Fruit fly (Drosophila melanogaster) whole organism, embryonic: ENCODE data around the gene CG5973.
A peak's percentile ranks its signal among the peaks of the same experiment; 100 is the strongest.

Experiments
- CG10147 ChIP-seq: fragments of 200-800 bp; sonication (Bioruptor generic); optimal IDR thresholded peaks from 2 replicates; lab custom pipeline; 2019; ENCODE audit warnings: missing biosample characterization, mild to moderate bottlenecking, missing genetic modification characterization, moderate library complexity
- CG12104 ChIP-seq: fragments of 200-800 bp; sonication (Bioruptor generic); optimal IDR thresholded peaks from 3 replicates; lab custom pipeline; 2016; ENCODE audit warnings: missing biosample characterization, missing genetic modification characterization
- CG12236 ChIP-seq: fragments of 200-800 bp; sonication (Bioruptor generic); optimal IDR thresholded peaks from 2 replicates; lab custom pipeline; 2016; ENCODE audit warnings: missing biosample characterization, missing genetic modification characterization
- CG13624 ChIP-seq: fragments of 200-800 bp; sonication (Bioruptor generic); optimal IDR thresholded peaks from 2 replicates; lab custom pipeline; 2016; ENCODE audit warnings: missing biosample characterization, missing genetic modification characterization
- CG13775 ChIP-seq: fragments of 200-800 bp; sonication (Bioruptor generic); optimal IDR thresholded peaks from 3 replicates; lab custom pipeline; 2017; ENCODE audit warnings: missing biosample characterization, mild to moderate bottlenecking, missing genetic modification characterization
- CG1529 ChIP-seq: fragments of 200-800 bp; sonication (Bioruptor generic); optimal IDR thresholded peaks from 3 replicates; lab custom pipeline; 2018; ENCODE audit warnings: missing biosample characterization, missing genetic modification characterization
- CG16815 ChIP-seq: fragments of 200-800 bp; sonication (Bioruptor generic); optimal IDR thresholded peaks from 3 replicates; lab custom pipeline; 2017; ENCODE audit warnings: missing biosample characterization, mild to moderate bottlenecking, missing genetic modification characterization
- CG17328 ChIP-seq: fragments of 200-800 bp; sonication (Bioruptor generic); IDR thresholded peaks from 2 replicates; pipeline ENCODE4 v1.3.6; 2022; ENCODE audit warnings: missing biosample characterization, missing genetic modification characterization
- CG18599 ChIP-seq: fragments of 200-800 bp; sonication (Bioruptor generic); optimal IDR thresholded peaks from 3 replicates; lab custom pipeline; 2017; ENCODE audit warnings: missing biosample characterization, missing genetic modification characterization, mild to moderate bottlenecking, moderate library complexity, missing genetic modification reagents
- CG31388 ChIP-seq: fragments of 200-800 bp; sonication (Bioruptor generic); optimal IDR thresholded peaks from 2 replicates; lab custom pipeline; 2016; ENCODE audit warnings: missing biosample characterization, missing genetic modification characterization
- CG3163 ChIP-seq: fragments of 200-800 bp; sonication (Bioruptor generic); optimal IDR thresholded peaks from 3 replicates; lab custom pipeline; 2016; ENCODE audit warnings: missing biosample characterization, missing genetic modification characterization
- CG3407 ChIP-seq: fragments of 200-800 bp; sonication (Bioruptor generic); optimal IDR thresholded peaks from 2 replicates; lab custom pipeline; 2018; ENCODE audit warnings: missing biosample characterization, mild to moderate bottlenecking, missing genetic modification characterization
- CG34224 ChIP-seq: fragments of 200-800 bp; sonication (Bioruptor generic); IDR thresholded peaks from 3 replicates; pipeline ENCODE4 v1.3.6; 2022; ENCODE audit warnings: missing biosample characterization, missing genetic modification characterization; ENCODE audit not compliant: partially characterized antibody
- CG34376 ChIP-seq: fragments of 200-800 bp; sonication (Bioruptor generic); optimal IDR thresholded peaks from 2 replicates; lab custom pipeline; 2018; ENCODE audit warnings: missing biosample characterization, mild to moderate bottlenecking, missing genetic modification characterization
- CG4424 ChIP-seq: fragments of 200-800 bp; sonication (Bioruptor generic); optimal IDR thresholded peaks from 3 replicates; lab custom pipeline; 2016; ENCODE audit warnings: missing biosample characterization, missing genetic modification characterization
- CG7357 ChIP-seq: fragments of 200-800 bp; sonication (Bioruptor generic); IDR thresholded peaks from 3 replicates; pipeline ENCODE4 v1.3.6; 2022; ENCODE audit warnings: missing biosample characterization, missing genetic modification characterization
- CG8359 ChIP-seq: fragments of 200-800 bp; sonication (Bioruptor generic); optimal IDR thresholded peaks from 2 replicates; lab custom pipeline; 2017; ENCODE audit warnings: missing biosample characterization, mild to moderate bottlenecking, missing genetic modification characterization, borderline replicate concordance
- CG8924 ChIP-seq: fragments of 200-800 bp; optimal IDR thresholded peaks from 3 replicates; lab custom pipeline; 2019; ENCODE audit warnings: missing biosample characterization, mild to moderate bottlenecking, missing genetic modification characterization, moderate library complexity
- CG9876 ChIP-seq: fragments of 200-800 bp; sonication (Bioruptor generic); optimal IDR thresholded peaks from 2 replicates; lab custom pipeline; 2016; ENCODE audit warnings: missing biosample characterization, missing genetic modification characterization
- Dip3 ChIP-seq: fragments of 200-800 bp; sonication (Bioruptor generic); optimal IDR thresholded peaks from 3 replicates; lab custom pipeline; 2016; ENCODE audit warnings: missing biosample characterization, missing genetic modification characterization
- E2f2 ChIP-seq: fragments of 200-800 bp; sonication (Bioruptor generic); IDR thresholded peaks from 2 replicates; pipeline ENCODE4 v1.3.6; 2022; ENCODE audit warnings: missing biosample characterization, missing genetic modification characterization
- Fer2 ChIP-seq: fragments of 200-800 bp; sonication (Bioruptor generic); optimal IDR thresholded peaks from 2 replicates; lab custom pipeline; 2018; ENCODE audit warnings: missing biosample characterization, mild to moderate bottlenecking, missing genetic modification characterization, moderate library complexity
- H2.0 ChIP-seq: fragments of 200-800 bp; sonication (Bioruptor generic); IDR thresholded peaks from 2 replicates; pipeline ENCODE4 v1.3.6; 2022; ENCODE audit warnings: missing biosample characterization, missing genetic modification characterization
- NC2β ChIP-seq: fragments of 200-800 bp; sonication (Bioruptor generic); optimal IDR thresholded peaks from 2 replicates; lab custom pipeline; 2016; ENCODE audit warnings: missing biosample characterization, missing genetic modification characterization
- NFAT ChIP-seq: fragments of 200-800 bp; sonication (Bioruptor generic); IDR thresholded peaks from 2 replicates; pipeline ENCODE4 v1.3.6; 2022; ENCODE audit warnings: missing biosample characterization, missing genetic modification characterization
- Neu2 ChIP-seq: fragments of 200-800 bp; sonication (Bioruptor generic); optimal IDR thresholded peaks from 3 replicates; lab custom pipeline; 2016; ENCODE audit warnings: missing biosample characterization, missing genetic modification characterization, borderline replicate concordance
- Nf-YA ChIP-seq: fragments of 200-800 bp; sonication (Bioruptor generic); IDR thresholded peaks from 2 replicates; pipeline ENCODE4 v1.3.6; 2022; ENCODE audit warnings: missing biosample characterization, missing genetic modification characterization
- Oli ChIP-seq: fragments of 200-800 bp; sonication (Bioruptor generic); optimal IDR thresholded peaks from 2 replicates; lab custom pipeline; 2018; ENCODE audit warnings: missing biosample characterization, mild to moderate bottlenecking, missing genetic modification characterization, moderate library complexity
- Spps ChIP-seq: fragments of 200-800 bp; sonication (Bioruptor generic); optimal IDR thresholded peaks from 2 replicates; lab custom pipeline; 2018; ENCODE audit warnings: missing biosample characterization, mild to moderate bottlenecking, missing genetic modification characterization
- Trl ChIP-seq, 3 experiments: fragments of >200 bp in 2 of 3; fragments of 200-800 bp in 1 of 3; sonication (Bioruptor generic) in 1 of 3; optimal IDR thresholded peaks; 2 replicates in 1 of 3; 3 replicates in 2 of 3; lab custom pipeline; 2016 to 2017; ENCODE audit warnings: missing biosample characterization in 1 of 3, missing genetic modification characterization in 1 of 3
- YL-1 ChIP-seq: fragments of 200-800 bp; sonication (Bioruptor generic); optimal IDR thresholded peaks from 3 replicates; lab custom pipeline; 2017; ENCODE audit warnings: missing biosample characterization, mild to moderate bottlenecking, missing genetic modification characterization
- bowl ChIP-seq: fragments of 200-800 bp; sonication (Bioruptor generic); IDR thresholded peaks from 2 replicates; pipeline ENCODE4 v1.3.6; 2022; ENCODE audit warnings: missing biosample characterization, missing genetic modification characterization
- cato ChIP-seq: fragments of 200-800 bp; sonication (Bioruptor generic); optimal IDR thresholded peaks from 2 replicates; lab custom pipeline; 2016; ENCODE audit warnings: missing biosample characterization, missing genetic modification characterization, borderline replicate concordance
- cwo ChIP-seq: fragments of 200-800 bp; sonication (Bioruptor generic); optimal IDR thresholded peaks from 3 replicates; lab custom pipeline; 2017; ENCODE audit warnings: missing biosample characterization, missing genetic modification characterization, mild to moderate bottlenecking, moderate library complexity, missing genetic modification reagents
- emc ChIP-seq: fragments of 200-800 bp; sonication (Bioruptor generic); optimal IDR thresholded peaks from 2 replicates; lab custom pipeline; 2016; ENCODE audit warnings: missing biosample characterization, missing genetic modification characterization
- exex ChIP-seq: fragments of 200-800 bp; sonication (Bioruptor generic); optimal IDR thresholded peaks from 4 replicates; lab custom pipeline; 2018; ENCODE audit warnings: missing biosample characterization, mild to moderate bottlenecking, missing genetic modification characterization, moderate library complexity
- ftz-f1 ChIP-seq: fragments of 200-800 bp; sonication (Bioruptor generic); optimal IDR thresholded peaks from 2 replicates; lab custom pipeline; 2016; ENCODE audit warnings: missing biosample characterization, missing genetic modification characterization
- gce ChIP-seq: fragments of 200-800 bp; sonication (Bioruptor generic); IDR thresholded peaks from 3 replicates; pipeline ENCODE4 v1.3.6; 2022; ENCODE audit warnings: missing biosample characterization, missing genetic modification characterization
- her ChIP-seq: fragments of 200-800 bp; sonication (Bioruptor generic); optimal IDR thresholded peaks from 2 replicates; lab custom pipeline; 2016; ENCODE audit warnings: missing biosample characterization, missing genetic modification characterization
- hkb ChIP-seq, 2 experiments: fragments of 200-800 bp in 1 of 2; fragments of >200 bp in 1 of 2; sonication (Bioruptor generic) in 1 of 2; IDR thresholded peaks in 1 of 2; optimal IDR thresholded peaks in 1 of 2; 2 replicates each; pipeline versions ENCODE4 v1.3.6 to Lab custom; 2017 to 2022; ENCODE audit warnings: missing biosample characterization in 1 of 2, missing genetic modification characterization in 1 of 2
- kay ChIP-seq: fragments of 200-800 bp; sonication (Bioruptor generic); optimal IDR thresholded peaks from 2 replicates; lab custom pipeline; 2016; ENCODE audit warnings: missing biosample characterization, missing genetic modification characterization
- kni ChIP-seq: fragments of 200-800 bp; sonication (Bioruptor generic); optimal IDR thresholded peaks from 3 replicates; lab custom pipeline; 2017; ENCODE audit warnings: mild to moderate bottlenecking, missing biosample characterization, missing genetic modification reagents, missing genetic modification characterization
- pan ChIP-seq, 4 experiments: fragments of >200 bp in 3 of 4; fragments of 200-800 bp in 1 of 4; sonication (Bioruptor generic) in 1 of 4; optimal IDR thresholded peaks in 3 of 4; IDR thresholded peaks in 1 of 4; 2 replicates each; pipeline versions ENCODE4 v1.3.6 to Lab custom; 2017 to 2022; ENCODE audit warnings: missing biosample characterization in 2 of 4, missing genetic modification characterization in 2 of 4, mixed read lengths in 1 of 4
- pum ChIP-seq: fragments of 200-800 bp; sonication (Bioruptor generic); optimal IDR thresholded peaks from 2 replicates; lab custom pipeline; 2016; ENCODE audit warnings: missing biosample characterization, missing genetic modification characterization
- salm ChIP-seq: fragments of 200-800 bp; sonication (Bioruptor generic); optimal IDR thresholded peaks from 2 replicates; lab custom pipeline; 2018; ENCODE audit warnings: missing biosample characterization, mild to moderate bottlenecking, missing genetic modification characterization
- vfl ChIP-seq: fragments of 200-800 bp; sonication (Bioruptor generic); optimal IDR thresholded peaks from 2 replicates; lab custom pipeline; 2016; ENCODE audit warnings: missing biosample characterization, missing genetic modification characterization
- zfh1 ChIP-seq: fragments of 200-800 bp; sonication (Bioruptor generic); IDR thresholded peaks from 3 replicates; pipeline ENCODE4 v1.3.6; 2022; ENCODE audit warnings: missing biosample characterization, missing genetic modification characterization
- zfh2 ChIP-seq: fragments of 200-800 bp; sonication (Bioruptor generic); optimal IDR thresholded peaks from 2 replicates; lab custom pipeline; 2016; ENCODE audit warnings: missing biosample characterization, missing genetic modification characterization

Gene CG5973

dm6 chr2L:7427067-7427785, 10.1 kb upstream of the CG5973 start (continued):
- TF ChIP-seq Nf-YA (GFP tag; lab: Robert Waterston, UW) (no peak), Neu2 (GFP tag; lab: Kevin White, UChicago) (no peak), exex (tag; lab: Kevin White, UChicago) (peak; percentile 90), ftz-f1 (GFP tag; lab: Kevin White, UChicago) (peak; percentile 87), gce (GFP tag; lab: Robert Waterston, UW) (no peak), salm (tag; lab: Kevin White, UChicago) (no peak), CG3163 (no peak), CG17328 (GFP tag; lab: Robert Waterston, UW) (0 out of 2 replicates have a peak, but pooled peaks have one; percentile 4), Trl (optimal IDR thresholded peaks at IDR 0.05; lab: Kevin White, UChicago) (no peak), Trl (GFP tag; optimal IDR thresholded peaks at IDR 0.05; lab: Kevin White, UChicago) (no peak), CG10147 (GFP tag; lab: Kevin White, UChicago) (no peak), Oli (tag; lab: Kevin White, UChicago) (no peak), CG9876 (GFP tag; lab: Kevin White, UChicago) (no peak), zfh1 (no peak), cwo (GFP tag; lab: Kevin White, UChicago) (peak; percentile 75), her (GFP tag; lab: Kevin White, UChicago) (no peak), NFAT (GFP tag; lab: Robert Waterston, UW) (no peak), YL-1 (GFP tag; lab: Kevin White, UChicago) (peak; percentile 29), CG8359 (GFP tag; lab: Kevin White, UChicago) (peak; percentile 19), CG12236 (GFP tag; lab: Kevin White, UChicago) (no peak), Spps (tag; lab: Kevin White, UChicago) (no peak), CG31388 (GFP tag; lab: Kevin White, UChicago) (no peak), bowl (GFP tag; lab: Robert Waterston, UW) (no peak), CG4424 (no peak), CG13624 (GFP tag; lab: Kevin White, UChicago) (no peak), CG34224 (GFP tag; lab: Robert Waterston, UW) (no peak), kni (GFP tag; lab: Kevin White, UChicago) (peak; percentile 33), hkb (optimal IDR thresholded peaks at IDR 0.05; lab: Kevin White, UChicago) (no peak), hkb (GFP tag; IDR thresholded peaks at IDR 0.05; lab: Robert Waterston, UW) (no peak), zfh2 (GFP tag; lab: Kevin White, UChicago) (no peak), CG18599 (GFP tag; lab: Kevin White, UChicago) (peak; percentile 26), NC2β (GFP tag; lab: Kevin White, UChicago) (no peak), CG7357 (GFP tag; lab: Robert Waterston, UW) (no peak), E2f2 (no peak), kay (GFP tag; lab: Kevin White, UChicago) (no peak), Dip3 (no peak), pum (GFP tag; lab: Kevin White, UChicago) (no peak), H2.0 (no peak), CG13775 (GFP tag; lab: Kevin White, UChicago) (no peak), CG8924 (tag; lab: Kevin White, UChicago) (no peak), Fer2 (no peak), vfl (GFP tag; lab: Kevin White, UChicago) (no peak), pan (optimal IDR thresholded peaks at IDR 0.05; lab: Kevin White, UChicago) (no peak), pan (GFP tag; optimal IDR thresholded peaks at IDR 0.05 in 1 of 2, IDR thresholded peaks at IDR 0.05 in 1 of 2) (no peak), CG16815 (no peak), emc (GFP tag; lab: Kevin White, UChicago) (no peak), CG1529 (GFP tag; lab: Kevin White, UChicago) (no peak), CG12104 (GFP tag; lab: Kevin White, UChicago) (no peak), CG34376 (GFP tag; lab: Kevin White, UChicago) (peak; percentile 85), CG3407 (no peak), cato (no peak)
